Worm (Caenorhabditis elegans) whole organism, young adult: Measurements from ENCODE around the gene F56F11.2.

Experiments
- B0035.1 ChIP-seq: sonication (generic microtip); optimal IDR thresholded peaks from 2 replicates; lab custom pipeline; 2016; ENCODE audit warnings: missing genetic modification characterization, mild to moderate bottlenecking, missing compliant biosample characterization, missing genotype, missing genetic modification reagents
- B0261.1 ChIP-seq: sonication (generic microtip); optimal IDR thresholded peaks from 2 replicates; lab custom pipeline; 2016; ENCODE audit warnings: mild to moderate bottlenecking, missing genetic modification characterization, moderate library complexity, missing compliant biosample characterization
- C06A6.2 ChIP-seq: fragments of 200-800 bp; sonication (Bioruptor generic); conservative IDR thresholded peaks from 2 replicates; pipeline ENCODE4 v1.3.6; 2022; ENCODE audit warnings: missing genetic modification characterization, missing compliant biosample characterization
- F33H1.4 ChIP-seq: fragments of 200-800 bp; sonication (Bioruptor generic); IDR thresholded peaks from 2 replicates; pipeline ENCODE4 v1.3.6; 2022; ENCODE audit warnings: missing genetic modification reagents, missing genetic modification characterization, missing compliant biosample characterization
- F37B4.10 ChIP-seq: fragments of 200-800 bp; sonication (Bioruptor generic); IDR thresholded peaks from 2 replicates; pipeline ENCODE4 v1.3.6; 2022; ENCODE audit warnings: missing genetic modification characterization, missing compliant biosample characterization
- F52B5.7 ChIP-seq: sonication (generic microtip); optimal IDR thresholded peaks from 2 replicates; lab custom pipeline; 2016; ENCODE audit warnings: mild to moderate bottlenecking, missing genetic modification characterization, missing compliant biosample characterization
- F55B11.4 ChIP-seq: sonication (generic microtip); optimal IDR thresholded peaks from 2 replicates; lab custom pipeline; 2016; ENCODE audit warnings: missing compliant biosample characterization, missing genetic modification characterization, borderline replicate concordance; ENCODE audit not compliant: insufficient read depth
- K11D2.4 ChIP-seq: fragments of 200-800 bp; sonication (Bioruptor generic); IDR thresholded peaks from 2 replicates; pipeline ENCODE4 v1.3.6; 2022; ENCODE audit warnings: missing genetic modification reagents, missing genetic modification characterization, missing compliant biosample characterization
- Y56A3A.18 ChIP-seq: fragments of 200-800 bp; sonication (Bioruptor generic); IDR thresholded peaks from 2 replicates; pipeline ENCODE4 v1.3.6; 2022; ENCODE audit warnings: missing genetic modification reagents, missing genetic modification characterization, missing compliant biosample characterization
- Y67H2A.10 ChIP-seq: fragments of 200-800 bp; sonication (Bioruptor generic); conservative IDR thresholded peaks from 2 replicates; pipeline ENCODE4 v1.3.6; 2022; ENCODE audit warnings: missing genetic modification reagents, missing genetic modification characterization, missing compliant biosample characterization
- ZK185.1 ChIP-seq: sonication (generic microtip); optimal IDR thresholded peaks from 2 replicates; lab custom pipeline; 2016; ENCODE audit warnings: mild to moderate bottlenecking, missing genetic modification characterization, missing compliant biosample characterization; ENCODE audit not compliant: poor library complexity, severe bottlenecking
- aptf-2 ChIP-seq: fragments of 200-800 bp; sonication (Bioruptor generic); conservative IDR thresholded peaks from 2 replicates; pipeline ENCODE4 v1.3.6; 2022; ENCODE audit warnings: missing genetic modification reagents, missing genetic modification characterization, missing compliant biosample characterization
- attf-3 ChIP-seq: fragments of 200-800 bp; sonication (Bioruptor generic); conservative IDR thresholded peaks from 2 replicates; pipeline ENCODE4 v1.3.6; 2022; ENCODE audit warnings: missing genetic modification reagents, missing genetic modification characterization, missing compliant biosample characterization
- cebp-2 ChIP-seq: fragments of 200-800 bp; sonication (Bioruptor generic); IDR thresholded peaks from 2 replicates; pipeline ENCODE4 v1.3.6; 2022; ENCODE audit warnings: missing genetic modification characterization, missing compliant biosample characterization
- ceh-58 ChIP-seq: fragments of 200-800 bp; sonication (Bioruptor generic); IDR thresholded peaks from 2 replicates; pipeline ENCODE4 v1.3.6; 2022; ENCODE audit warnings: missing genetic modification characterization, missing compliant biosample characterization
- dox-1 ChIP-seq: fragments of 200-800 bp; sonication (Bioruptor generic); IDR thresholded peaks from 2 replicates; pipeline ENCODE4 v1.3.6; 2022; ENCODE audit warnings: missing genetic modification reagents, missing genetic modification characterization, missing compliant biosample characterization
- egrh-3 ChIP-seq: fragments of 200-800 bp; sonication (Bioruptor generic); IDR thresholded peaks from 2 replicates; pipeline ENCODE4 v1.3.6; 2022; ENCODE audit warnings: missing genetic modification reagents, missing genetic modification characterization, missing compliant biosample characterization
- ekl-4 ChIP-seq: fragments of 200-800 bp; sonication (Bioruptor generic); IDR thresholded peaks from 2 replicates; pipeline ENCODE4 v1.3.6; 2022; ENCODE audit warnings: missing genetic modification reagents, missing genetic modification characterization, missing compliant biosample characterization
- him-1 ChIP-seq: sonication (generic microtip); optimal IDR thresholded peaks from 2 replicates; lab custom pipeline; 2016; ENCODE audit warnings: missing genotype, missing genetic modification reagents, missing genetic modification characterization, missing compliant biosample characterization
- hlh-12 ChIP-seq: sonication (generic microtip); optimal IDR thresholded peaks from 2 replicates; lab custom pipeline; 2016; ENCODE audit warnings: missing genetic modification characterization, missing compliant biosample characterization
- hmg-1.2 ChIP-seq: fragments of 200-800 bp; sonication (Bioruptor generic); IDR thresholded peaks from 2 replicates; pipeline ENCODE4 v1.3.6; 2022; ENCODE audit warnings: missing genetic modification reagents, missing genetic modification characterization, missing compliant biosample characterization
- hmg-20 ChIP-seq: fragments of 200-800 bp; sonication (Bioruptor generic); IDR thresholded peaks from 2 replicates; pipeline ENCODE4 v1.3.6; 2022; ENCODE audit warnings: missing genetic modification reagents, missing genetic modification characterization, missing compliant biosample characterization
- lag-1 ChIP-seq: fragments of 200-800 bp; sonication (Bioruptor generic); IDR thresholded peaks from 2 replicates; pipeline ENCODE4 v1.3.6; 2022; ENCODE audit warnings: missing genetic modification reagents, missing genetic modification characterization, missing compliant biosample characterization
- let-607 ChIP-seq, 2 experiments: fragments of 200-800 bp in 1 of 2; sonication (Bioruptor generic) in 1 of 2; sonication (generic microtip) in 1 of 2; optimal IDR thresholded peaks; 2 replicates each; lab custom pipeline; 2016 to 2018; ENCODE audit warnings: mild to moderate bottlenecking in 2 of 2, missing compliant biosample characterization in 2 of 2, missing genetic modification characterization in 2 of 2, moderate library complexity in 2 of 2, missing genotype in 1 of 2
- lin-40 ChIP-seq: sonication (generic microtip); optimal IDR thresholded peaks from 2 replicates; lab custom pipeline; 2016; ENCODE audit warnings: missing genetic modification characterization, mild to moderate bottlenecking, missing compliant biosample characterization, missing genotype, missing genetic modification reagents
- madf-6 ChIP-seq: fragments of 200-800 bp; sonication (Bioruptor generic); IDR thresholded peaks from 2 replicates; pipeline ENCODE4 v1.3.6; 2022; ENCODE audit warnings: missing genetic modification reagents, missing genetic modification characterization, missing compliant biosample characterization
- mcd-1 ChIP-seq: fragments of 200-800 bp; sonication (Bioruptor generic); IDR thresholded peaks from 2 replicates; pipeline ENCODE4 v1.3.6; 2022; ENCODE audit warnings: missing genetic modification reagents, missing genetic modification characterization, missing compliant biosample characterization
- mes-4 ChIP-seq: sonication (generic microtip); optimal IDR thresholded peaks from 2 replicates; lab custom pipeline; 2016; ENCODE audit warnings: missing genotype, missing genetic modification characterization, missing compliant biosample characterization
- nfya-1 ChIP-seq: sonication (generic microtip); optimal IDR thresholded peaks from 2 replicates; lab custom pipeline; 2017; ENCODE audit warnings: antibody characterized with exemption, missing compliant biosample characterization, missing genetic modification characterization, borderline replicate concordance; ENCODE audit not compliant: insufficient read depth
- nhr-179 ChIP-seq: sonication (generic microtip); optimal IDR thresholded peaks from 2 replicates; lab custom pipeline; 2016; ENCODE audit warnings: mild to moderate bottlenecking, missing genetic modification characterization, missing compliant biosample characterization
- rcor-1 ChIP-seq: fragments of 200-800 bp; sonication (Bioruptor generic); IDR thresholded peaks from 2 replicates; pipeline ENCODE4 v1.3.6; 2022; ENCODE audit warnings: missing genetic modification reagents, missing genetic modification characterization, missing compliant biosample characterization
- rec-8 ChIP-seq, 2 experiments: sonication (generic microtip); optimal IDR thresholded peaks; 2 replicates each; lab custom pipeline; 2016; ENCODE audit warnings: mild to moderate bottlenecking in 2 of 2, missing genetic modification characterization in 2 of 2, missing genetic modification reagents in 2 of 2, missing genotype in 2 of 2, missing biosample characterization in 1 of 2, missing compliant biosample characterization in 1 of 2, moderate library complexity in 1 of 2
- rpc-1 ChIP-seq, 2 experiments: fragments of 150-350 bp in 1 of 2; sonication (generic microtip) in 1 of 2; optimal IDR thresholded peaks; 2 replicates each; lab custom pipeline; 2014 to 2018; ENCODE audit warnings: missing biosample characterization in 1 of 2, missing genetic modification characterization in 1 of 2, missing genetic modification reagents in 1 of 2, missing genotype in 1 of 2
- sdz-38 ChIP-seq: sonication (generic microtip); optimal IDR thresholded peaks from 2 replicates; lab custom pipeline; 2016; ENCODE audit warnings: missing genotype, missing genetic modification characterization, missing compliant biosample characterization
- xnd-1 ChIP-seq: sonication (generic microtip); optimal IDR thresholded peaks from 2 replicates; lab custom pipeline; 2016; ENCODE audit warnings: missing genotype, missing genetic modification reagents, missing genetic modification characterization, missing compliant biosample characterization
- zfh-2 ChIP-seq: fragments of 200-800 bp; sonication (Bioruptor generic); conservative IDR thresholded peaks from 2 replicates; pipeline ENCODE4 v1.3.6; 2022; ENCODE audit warnings: missing genetic modification reagents, missing genetic modification characterization, missing compliant biosample characterization
- ztf-22 ChIP-seq: fragments of 200-800 bp; sonication (Bioruptor generic); optimal IDR thresholded peaks from 2 replicates; lab custom pipeline; 2018; ENCODE audit warnings: mild to moderate bottlenecking, missing genetic modification characterization, moderate library complexity, missing compliant biosample characterization

The F56F11.2 gene

DNA sequence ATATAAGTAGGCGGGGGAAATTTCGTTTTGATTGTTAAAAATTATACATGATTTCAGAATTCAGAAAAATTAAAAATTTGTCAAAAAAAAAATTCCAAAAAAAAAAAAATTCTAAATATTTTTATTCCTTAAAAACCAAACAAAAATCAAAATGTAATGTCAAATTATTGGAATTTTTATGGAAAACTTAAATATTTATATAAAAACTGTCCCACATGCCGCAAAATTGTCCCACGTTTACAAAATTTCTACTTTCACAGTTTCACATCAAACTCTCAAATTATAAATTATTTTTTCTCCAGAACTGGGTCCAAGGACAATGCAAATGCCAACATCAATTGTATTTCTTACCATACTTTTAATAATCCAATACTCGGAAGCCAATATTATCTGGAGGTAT is 9.4 kb downstream of the F56F11.2 start, which contains the start of gene F56F11.1:
F56F11.1 (plus strand) TSS at position 301 of the 400 bp plus-strand sequence.
- TF ChIP-seq sdz-38 (tag; lab: Kevin White, UChicago), result no peak
- TF ChIP-seq rpc-1 (optimal IDR thresholded peaks at IDR 0.05; lab: Kevin White, UChicago), result no peak
- TF ChIP-seq rpc-1 (tag; optimal IDR thresholded peaks at IDR 0.05; lab: Kevin White, UChicago), result no peak
- no peak for TF ChIP-seq rcor-1 (GFP tag; lab: Robert Waterston, UW)
- no peak for TF ChIP-seq F33H1.4 (GFP tag; lab: Robert Waterston, UW)
- no peak for TF ChIP-seq Y56A3A.18 (GFP tag; lab: Robert Waterston, UW)
- no peak for TF ChIP-seq mcd-1
- no peak for TF ChIP-seq let-607 (tag; optimal IDR thresholded peaks at IDR 0.05; lab: Kevin White, UChicago)
- TF ChIP-seq hlh-12 (tag; lab: Kevin White, UChicago), result no peak
- no peak for TF ChIP-seq K11D2.4 (GFP tag; lab: Robert Waterston, UW)
- no peak for TF ChIP-seq hmg-20
- TF ChIP-seq B0261.1 (tag; lab: Kevin White, UChicago), result no peak

DNA sequence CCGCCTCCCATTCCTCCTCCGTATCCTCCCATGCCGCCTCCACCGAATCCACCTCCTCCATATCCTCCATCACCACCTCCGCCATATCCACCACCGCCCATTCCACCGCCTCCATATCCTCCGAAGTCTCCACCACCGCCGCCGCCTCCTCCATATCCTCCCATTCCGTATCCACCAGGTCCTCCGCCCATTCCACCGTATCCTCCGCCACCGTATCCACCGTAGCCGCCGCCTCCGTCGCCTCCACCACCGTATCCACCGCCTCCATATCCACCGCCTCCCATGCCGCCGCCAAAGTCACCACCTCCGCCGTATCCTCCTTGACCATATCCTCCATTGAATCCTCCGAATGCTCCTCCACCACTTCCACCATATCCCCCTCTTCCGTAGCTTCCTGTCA is 17.6 kb downstream of the F56F11.2 start:
- TF ChIP-seq madf-6 (GFP tag; lab: Robert Waterston, UW) (no peak), egrh-3 (GFP tag; lab: Robert Waterston, UW) (peak; percentile 89), dox-1 (GFP tag; lab: Robert Waterston, UW) (0 out of 2 replicates have a peak, but pooled peaks have one; percentile 16), zfh-2 (GFP tag; lab: Robert Waterston, UW) (peak; percentile 91)

DNA sequence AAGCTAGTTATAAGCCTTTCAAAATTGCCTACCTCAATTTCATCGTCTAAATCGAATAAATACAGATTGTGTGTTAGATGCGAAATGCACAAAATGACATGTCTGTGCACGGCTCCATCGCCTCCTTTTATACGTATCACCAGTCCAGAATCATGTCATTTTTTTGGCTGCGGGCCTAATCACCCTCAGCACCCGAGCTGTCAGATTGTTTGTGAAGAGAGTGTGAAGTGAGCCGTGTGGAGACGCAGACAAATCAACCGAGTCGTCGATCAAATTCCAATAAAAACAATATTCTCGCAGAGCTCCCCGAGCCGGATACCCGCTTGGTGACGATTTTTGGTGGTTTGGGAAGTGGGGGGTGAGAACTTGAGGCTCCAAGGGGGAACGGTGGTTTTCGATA is 19.0 kb downstream of the F56F11.2 start, which contains the start of gene idpa-1:
idpa-1 (minus strand) TSS at position 101 of the 400 bp plus-strand sequence.
- TF ChIP-seq B0035.1 (tag; lab: Kevin White, UChicago), result no peak
- no peak for TF ChIP-seq ztf-22 (GFP tag; lab: Kevin White, UChicago)
- TF ChIP-seq aptf-2 (GFP tag; lab: Robert Waterston, UW), result no peak
- TF ChIP-seq nhr-179 (tag; lab: Kevin White, UChicago), result no peak
- TF ChIP-seq nfya-1 (tag; lab: Kevin White, UChicago), result no peak

DNA sequence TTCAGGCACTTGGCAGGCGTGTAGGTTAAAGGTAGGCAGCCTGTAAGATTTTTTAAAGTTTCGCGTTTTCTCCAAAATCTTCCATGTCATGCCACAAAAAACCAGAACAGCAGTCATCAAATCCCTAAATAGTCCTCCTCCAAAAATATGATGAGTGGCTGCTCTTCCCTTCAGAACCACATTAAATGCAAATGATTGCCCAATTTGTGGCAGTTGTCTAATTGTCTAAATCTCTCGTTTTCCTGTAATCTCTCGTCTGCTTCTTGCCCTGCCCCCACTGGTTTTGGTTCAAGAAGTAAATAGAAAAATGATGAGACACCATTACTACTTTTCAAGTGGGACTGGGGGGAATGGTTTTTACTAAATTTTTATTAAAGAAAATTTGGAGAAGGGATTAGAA is 22.1 kb downstream of the F56F11.2 start:
- TF ChIP-seq rec-8 (tag; optimal IDR thresholded peaks at IDR 0.05; lab: Kevin White, UChicago), result no peak
- peak; percentile 85 for TF ChIP-seq hmg-1.2 (GFP tag; lab: Robert Waterston, UW)
- TF ChIP-seq, all 124 proteins: peak for 1

DNA sequence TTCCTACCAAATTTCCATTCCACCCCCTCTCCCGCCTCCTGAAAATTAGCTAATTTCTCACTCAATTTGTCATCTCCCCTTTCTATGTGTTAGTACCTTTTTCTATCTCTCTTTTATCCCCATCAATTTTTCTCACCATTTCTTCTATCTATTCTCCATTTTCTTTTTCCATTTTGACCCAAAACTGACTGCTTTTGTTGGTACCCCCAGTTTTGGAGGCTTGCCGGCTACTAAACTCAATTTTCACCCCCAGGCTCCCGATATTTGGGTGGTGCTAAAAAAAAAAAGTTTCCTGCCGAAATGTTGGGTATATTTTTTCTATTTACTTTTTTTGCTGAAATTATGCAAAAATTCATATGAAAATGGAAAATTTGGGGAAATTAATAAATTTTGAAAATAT is 25.7 kb downstream of the F56F11.2 start:
- TF ChIP-seq F37B4.10 (GFP tag; lab: Robert Waterston, UW), result no peak
- TF ChIP-seq, all 124 proteins: peak for 0

DNA sequence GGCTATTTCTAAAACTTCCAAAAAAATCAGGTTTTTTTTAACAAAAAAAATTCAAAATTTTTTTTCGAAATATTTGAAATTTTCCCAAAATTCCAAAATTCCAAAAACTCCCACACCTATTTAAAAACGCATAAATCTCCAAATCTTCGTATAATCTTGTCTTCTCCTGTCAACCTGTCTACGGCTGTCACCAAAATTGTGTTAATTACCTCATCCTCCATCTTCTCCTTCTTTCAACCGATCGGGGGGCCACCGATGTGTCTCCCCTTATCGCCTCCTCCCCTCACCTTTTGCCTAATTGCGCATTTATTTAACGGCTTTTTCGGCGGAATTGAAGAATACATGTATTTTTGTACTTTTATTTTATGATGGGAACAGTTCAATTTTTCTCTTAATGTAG is 26.8 kb downstream of the F56F11.2 start:
- TF ChIP-seq him-1 (no peak), K11D2.4 (GFP tag; lab: Robert Waterston, UW) (no peak), xnd-1 (tag; lab: Kevin White, UChicago) (no peak), mes-4 (tag; lab: Kevin White, UChicago) (no peak), ZK185.1 (tag; lab: Kevin White, UChicago) (no peak), egrh-3 (GFP tag; lab: Robert Waterston, UW) (no peak), hmg-1.2 (GFP tag; lab: Robert Waterston, UW) (no peak), rec-8 (tag; optimal IDR thresholded peaks at IDR 0.05; lab: Kevin White, UChicago) (no peak), Y67H2A.10 (no peak), attf-3 (GFP tag; lab: Robert Waterston, UW) (no peak), B0261.1 (tag; lab: Kevin White, UChicago) (no peak), F52B5.7 (tag; lab: Kevin White, UChicago) (no peak), F55B11.4 (tag; lab: Kevin White, UChicago) (no peak), cebp-2 (no peak), C06A6.2 (GFP tag; lab: Robert Waterston, UW) (no peak), lag-1 (GFP tag; lab: Robert Waterston, UW) (no peak), lin-40 (tag; lab: Kevin White, UChicago) (no peak), ceh-58 (GFP tag; lab: Robert Waterston, UW) (no peak), ekl-4 (no peak)
